Worm (Caenorhabditis elegans) whole organism, L1 larva: ENCODE results near the gene B0353.1.

Experiments used
- aha-1 ChIP-seq: fragments of 150-350 bp; optimal IDR thresholded peaks from 2 replicates; lab custom pipeline; 2014; ENCODE audit warnings: missing biosample characterization, missing genetic modification characterization
- ama-1 ChIP-seq: fragments of 150-350 bp; optimal IDR thresholded peaks from 2 replicates; lab custom pipeline; 2014
- elt-2 ChIP-seq: sonication (generic microtip); optimal IDR thresholded peaks from 2 replicates; lab custom pipeline; 2016; ENCODE audit warnings: missing genetic modification characterization, mild to moderate bottlenecking, inconsistent platforms, missing compliant biosample characterization, missing genetic modification reagents
- fkh-10 ChIP-seq: sonication (generic microtip); optimal IDR thresholded peaks from 2 replicates; lab custom pipeline; 2017; ENCODE audit warnings: missing biosample characterization, missing genetic modification reagents, missing genetic modification characterization
- jun-1 ChIP-seq: fragments of 150-350 bp; optimal IDR thresholded peaks from 2 replicates; lab custom pipeline; 2014; ENCODE audit warnings: missing biosample characterization, missing genetic modification reagents, missing genetic modification characterization
- mep-1 ChIP-seq: fragments of 150-350 bp; optimal IDR thresholded peaks from 2 replicates; lab custom pipeline; 2014; ENCODE audit warnings: missing biosample characterization, missing genetic modification characterization
- nhr-237 ChIP-seq: fragments of 150-350 bp; optimal IDR thresholded peaks from 2 replicates; lab custom pipeline; 2014; ENCODE audit warnings: missing biosample characterization, missing genetic modification characterization
- nhr-90 ChIP-seq: sonication (generic microtip); optimal IDR thresholded peaks from 2 replicates; lab custom pipeline; 2016; ENCODE audit warnings: mild to moderate bottlenecking, missing genetic modification characterization, missing compliant biosample characterization; ENCODE audit not compliant: poor library complexity
- tbx-2 ChIP-seq: sonication (generic microtip); optimal IDR thresholded peaks from 2 replicates; lab custom pipeline; 2016; ENCODE audit warnings: missing genetic modification characterization, missing compliant biosample characterization
- unc-62 ChIP-seq: fragments of 150-350 bp; optimal IDR thresholded peaks from 2 replicates; lab custom pipeline; 2014; ENCODE audit warnings: missing biosample characterization, missing genetic modification reagents, missing genetic modification characterization
- unc-86 ChIP-seq: sonication (generic microtip); optimal IDR thresholded peaks from 2 replicates; lab custom pipeline; 2016; ENCODE audit warnings: missing genetic modification characterization, missing compliant biosample characterization
- vab-15 ChIP-seq: sonication (generic microtip); optimal IDR thresholded peaks from 2 replicates; lab custom pipeline; 2017; ENCODE audit warnings: missing genotype, mild to moderate bottlenecking, missing genetic modification characterization, missing compliant biosample characterization
- ztf-4 ChIP-seq: fragments of 150-350 bp; optimal IDR thresholded peaks from 2 replicates; lab custom pipeline; 2014; ENCODE audit warnings: missing biosample characterization, missing genetic modification characterization

- TF ChIP-seq fkh-10 (GFP tag; lab: Kevin White, UChicago) (no peak), unc-62 (GFP tag; lab: Kevin White, UChicago) (no peak), tbx-2 (no peak), nhr-237 (tag; lab: Kevin White, UChicago) (no peak), ama-1 (no peak), nhr-90 (tag; lab: Kevin White, UChicago) (no peak), unc-86 (tag; lab: Kevin White, UChicago) (no peak), jun-1 (tag; lab: Kevin White, UChicago) (no peak), aha-1 (tag; lab: Kevin White, UChicago) (no peak), vab-15 (tag; lab: Kevin White, UChicago) (no peak), ztf-4 (tag; lab: Kevin White, UChicago) (no peak), mep-1 (tag; lab: Kevin White, UChicago) (no peak), elt-2 (no peak)
Measured at ce11 chrIII:526824-527223, 28.9 kb upstream of the B0353.1 start, which contains the start of gene T22F7.4.
